Fruit fly (Drosophila melanogaster) whole organism, embryonic: ENCODE measurements around the gene SmE.
A peak's percentile ranks its signal among the peaks of the same experiment; 100 is the strongest.

Source experiments
- Aef1 ChIP-seq: fragments of 200-800 bp; sonication (Bioruptor generic); IDR thresholded peaks from 3 replicates; pipeline ENCODE4 v1.3.6; 2022; ENCODE audit warnings: missing biosample characterization, missing genetic modification characterization
- CG10979 ChIP-seq: fragments of 200-800 bp; sonication (Bioruptor generic); optimal IDR thresholded peaks from 2 replicates; lab custom pipeline; 2018; ENCODE audit warnings: missing biosample characterization, mild to moderate bottlenecking, missing genetic modification characterization, moderate library complexity
- CG11085 ChIP-seq: fragments of 200-800 bp; sonication (Bioruptor generic); IDR thresholded peaks from 2 replicates; pipeline ENCODE4 v1.3.6; 2022; ENCODE audit warnings: missing biosample characterization, missing genetic modification characterization
- CG12299 ChIP-seq: fragments of 200-800 bp; sonication (Bioruptor generic); optimal IDR thresholded peaks from 2 replicates; lab custom pipeline; 2018; ENCODE audit warnings: missing biosample characterization, mild to moderate bottlenecking, missing genetic modification characterization
- CG12391 ChIP-seq: fragments of 200-800 bp; sonication (Bioruptor generic); optimal IDR thresholded peaks from 3 replicates; lab custom pipeline; 2018; ENCODE audit warnings: missing biosample characterization, mild to moderate bottlenecking, missing genetic modification characterization, moderate library complexity
- CG12744 ChIP-seq: fragments of 200-800 bp; sonication (Bioruptor generic); optimal IDR thresholded peaks from 2 replicates; lab custom pipeline; 2016; ENCODE audit warnings: missing biosample characterization, missing genetic modification characterization
- CG13624 ChIP-seq: fragments of 200-800 bp; sonication (Bioruptor generic); optimal IDR thresholded peaks from 2 replicates; lab custom pipeline; 2016; ENCODE audit warnings: missing biosample characterization, missing genetic modification characterization
- CG14014 ChIP-seq: fragments of 200-800 bp; sonication (Bioruptor generic); IDR thresholded peaks from 2 replicates; pipeline ENCODE4 v1.3.6; 2022; ENCODE audit warnings: missing biosample characterization, missing genetic modification characterization
- CG15011 ChIP-seq: fragments of 200-800 bp; sonication (Bioruptor generic); optimal IDR thresholded peaks from 3 replicates; lab custom pipeline; 2018; ENCODE audit warnings: missing biosample characterization, mild to moderate bottlenecking, missing genetic modification characterization
- CG1602 ChIP-seq: fragments of 200-800 bp; sonication (Bioruptor generic); optimal IDR thresholded peaks from 3 replicates; lab custom pipeline; 2016; ENCODE audit warnings: missing biosample characterization, missing genetic modification characterization
- CG1647 ChIP-seq: fragments of 200-800 bp; sonication (Bioruptor generic); optimal IDR thresholded peaks from 3 replicates; lab custom pipeline; 2016; ENCODE audit warnings: missing biosample characterization, missing genetic modification characterization
- CG3065 ChIP-seq: fragments of 200-800 bp; sonication (Bioruptor generic); optimal IDR thresholded peaks from 2 replicates; lab custom pipeline; 2016; ENCODE audit warnings: missing biosample characterization, missing genetic modification characterization
- CG32767 ChIP-seq: fragments of 200-800 bp; sonication (Bioruptor generic); IDR thresholded peaks from 2 replicates; pipeline ENCODE4 v1.3.6; 2022; ENCODE audit warnings: missing biosample characterization, missing genetic modification characterization
- CG7556 ChIP-seq: fragments of 200-800 bp; sonication (Bioruptor generic); optimal IDR thresholded peaks from 2 replicates; lab custom pipeline; 2017; ENCODE audit warnings: missing biosample characterization, mild to moderate bottlenecking, missing genetic modification characterization
- CG7963 ChIP-seq: fragments of 200-800 bp; sonication (Bioruptor generic); IDR thresholded peaks from 3 replicates; pipeline ENCODE4 v1.3.6; 2022; ENCODE audit warnings: missing biosample characterization, missing genetic modification characterization; ENCODE audit not compliant: partially characterized antibody
- CG8944 ChIP-seq: fragments of 200-800 bp; sonication (Bioruptor generic); optimal IDR thresholded peaks from 3 replicates; lab custom pipeline; 2016; ENCODE audit warnings: missing biosample characterization, missing genetic modification characterization
- CG9727 ChIP-seq: fragments of 200-800 bp; sonication (Bioruptor generic); optimal IDR thresholded peaks from 3 replicates; lab custom pipeline; 2017; ENCODE audit warnings: missing biosample characterization, mild to moderate bottlenecking, missing genetic modification characterization
- CG9876 ChIP-seq: fragments of 200-800 bp; sonication (Bioruptor generic); optimal IDR thresholded peaks from 2 replicates; lab custom pipeline; 2016; ENCODE audit warnings: missing biosample characterization, missing genetic modification characterization
- D ChIP-seq, 2 experiments: fragments of 200-800 bp in 1 of 2; fragments of >200 bp in 1 of 2; sonication (Bioruptor generic) in 1 of 2; optimal IDR thresholded peaks; 2 replicates in 1 of 2; 3 replicates in 1 of 2; lab custom pipeline; 2017; ENCODE audit warnings: mild to moderate bottlenecking in 1 of 2, missing biosample characterization in 1 of 2, missing genetic modification characterization in 1 of 2, missing genetic modification reagents in 1 of 2
- Dek ChIP-seq: fragments of 200-800 bp; sonication (Bioruptor generic); optimal IDR thresholded peaks from 3 replicates; lab custom pipeline; 2019; ENCODE audit warnings: missing biosample characterization, mild to moderate bottlenecking, missing genetic modification characterization, moderate library complexity
- Dfd ChIP-seq, 2 experiments: fragments of >200 bp; optimal IDR thresholded peaks; 2 replicates each; lab custom pipeline; 2017; ENCODE audit warnings: missing biosample characterization in 2 of 2, missing genetic modification characterization in 2 of 2
- Ets97D ChIP-seq: fragments of 200-800 bp; sonication (Bioruptor generic); optimal IDR thresholded peaks from 3 replicates; lab custom pipeline; 2016; ENCODE audit warnings: missing biosample characterization, missing genetic modification characterization
- Gsc ChIP-seq: fragments of 200-800 bp; sonication (Bioruptor generic); IDR thresholded peaks from 2 replicates; pipeline ENCODE4 v1.3.6; 2022; ENCODE audit warnings: missing biosample characterization, missing genetic modification characterization
- HLH4C ChIP-seq: fragments of 200-800 bp; sonication (Bioruptor generic); IDR thresholded peaks from 3 replicates; pipeline ENCODE4 v1.3.6; 2022; ENCODE audit warnings: missing biosample characterization, missing genetic modification characterization; ENCODE audit not compliant: partially characterized antibody
- Hey ChIP-seq: fragments of 200-800 bp; sonication (Bioruptor generic); optimal IDR thresholded peaks from 3 replicates; lab custom pipeline; 2018; ENCODE audit warnings: missing biosample characterization, mild to moderate bottlenecking, missing genetic modification characterization
- Hmr ChIP-seq: fragments of 200-800 bp; sonication (Bioruptor generic); optimal IDR thresholded peaks from 3 replicates; lab custom pipeline; 2017; ENCODE audit warnings: mild to moderate bottlenecking, missing biosample characterization, missing genetic modification reagents, missing genetic modification characterization
- Hr78 ChIP-seq, 2 experiments: fragments of 200-800 bp in 1 of 2; fragments of >200 bp in 1 of 2; sonication (Bioruptor generic) in 1 of 2; optimal IDR thresholded peaks; 2 replicates each; lab custom pipeline; 2017 to 2019; ENCODE audit warnings: missing biosample characterization in 2 of 2, missing genetic modification characterization in 2 of 2, mild to moderate bottlenecking in 1 of 2, moderate library complexity in 1 of 2
- Lim3 ChIP-seq: fragments of 200-800 bp; sonication (Bioruptor generic); IDR thresholded peaks from 2 replicates; pipeline ENCODE4 v1.3.6; 2022; ENCODE audit warnings: missing biosample characterization, missing genetic modification characterization
- Myb ChIP-seq: fragments of 200-800 bp; sonication (Bioruptor generic); optimal IDR thresholded peaks from 2 replicates; lab custom pipeline; 2016; ENCODE audit warnings: missing biosample characterization, missing genetic modification characterization
- NC2β ChIP-seq: fragments of 200-800 bp; sonication (Bioruptor generic); optimal IDR thresholded peaks from 2 replicates; lab custom pipeline; 2016; ENCODE audit warnings: missing biosample characterization, missing genetic modification characterization
- NFAT ChIP-seq: fragments of 200-800 bp; sonication (Bioruptor generic); IDR thresholded peaks from 2 replicates; pipeline ENCODE4 v1.3.6; 2022; ENCODE audit warnings: missing biosample characterization, missing genetic modification characterization
- Poxn ChIP-seq: fragments of 200-800 bp; sonication (Bioruptor generic); IDR thresholded peaks from 2 replicates; pipeline ENCODE4 v1.3.6; 2022; ENCODE audit warnings: missing biosample characterization, missing genetic modification characterization
- Sin3A ChIP-seq: fragments of >200 bp; optimal IDR thresholded peaks from 2 replicates; lab custom pipeline; 2018
- Vsx1 ChIP-seq: fragments of 200-800 bp; sonication (Bioruptor generic); optimal IDR thresholded peaks from 2 replicates; lab custom pipeline; 2017; ENCODE audit warnings: missing biosample characterization, mild to moderate bottlenecking, missing genetic modification characterization, missing genetic modification reagents
- ap ChIP-seq: fragments of 200-800 bp; sonication (Bioruptor generic); IDR thresholded peaks from 2 replicates; pipeline ENCODE4 v1.3.6; 2022; ENCODE audit warnings: missing biosample characterization, missing genetic modification characterization
- ara ChIP-seq: fragments of 200-800 bp; sonication (Bioruptor generic); IDR thresholded peaks from 2 replicates; pipeline ENCODE4 v1.3.6; 2022; ENCODE audit warnings: missing biosample characterization, missing genetic modification characterization
- bcd ChIP-seq: fragments of 200-800 bp; sonication (Bioruptor generic); optimal IDR thresholded peaks from 2 replicates; lab custom pipeline; 2017; ENCODE audit warnings: missing biosample characterization, mild to moderate bottlenecking, missing genetic modification characterization
- cg ChIP-seq: fragments of 200-800 bp; sonication (Bioruptor generic); optimal IDR thresholded peaks from 3 replicates; lab custom pipeline; 2019; ENCODE audit warnings: missing biosample characterization, mild to moderate bottlenecking, missing genetic modification characterization, moderate library complexity
- fru ChIP-seq: fragments of >200 bp; optimal IDR thresholded peaks from 2 replicates; lab custom pipeline; 2017
- knrl ChIP-seq: fragments of 200-800 bp; sonication (Bioruptor generic); IDR thresholded peaks from 3 replicates; pipeline ENCODE4 v1.3.6; 2022; ENCODE audit warnings: missing biosample characterization, missing genetic modification characterization; ENCODE audit not compliant: partially characterized antibody
- lola ChIP-seq, 3 experiments: fragments of >200 bp in 2 of 3; fragments of 200-800 bp in 1 of 3; sonication (Bioruptor generic) in 1 of 3; optimal IDR thresholded peaks; 2 replicates each; lab custom pipeline; 2017 to 2019; ENCODE audit warnings: missing biosample characterization in 3 of 3, missing genetic modification characterization in 3 of 3, mild to moderate bottlenecking in 1 of 3, moderate library complexity in 1 of 3
- lov ChIP-seq, 2 experiments: fragments of 200-800 bp in 1 of 2; fragments of >200 bp in 1 of 2; sonication (Bioruptor generic) in 1 of 2; IDR thresholded peaks in 1 of 2; optimal IDR thresholded peaks in 1 of 2; 2 replicates in 1 of 2; 3 replicates in 1 of 2; pipeline versions ENCODE4 v1.3.6 to Lab custom; 2017 to 2022; ENCODE audit warnings: missing biosample characterization in 1 of 2, missing genetic modification characterization in 1 of 2
- nerfin-2 ChIP-seq: fragments of 200-800 bp; sonication (Bioruptor generic); IDR thresholded peaks from 2 replicates; pipeline ENCODE4 v1.3.6; 2022; ENCODE audit warnings: missing biosample characterization, missing genetic modification characterization; ENCODE audit not compliant: partially characterized antibody
- phol ChIP-seq: fragments of 200-800 bp; sonication (Bioruptor generic); optimal IDR thresholded peaks from 3 replicates; lab custom pipeline; 2018; ENCODE audit warnings: missing biosample characterization, mild to moderate bottlenecking, missing genetic modification characterization, moderate library complexity
- pita ChIP-seq: fragments of 200-800 bp; sonication (Bioruptor generic); optimal IDR thresholded peaks from 2 replicates; lab custom pipeline; 2017; ENCODE audit warnings: missing biosample characterization, mild to moderate bottlenecking, missing genetic modification characterization
- pros ChIP-seq: fragments of 200-800 bp; sonication (Bioruptor generic); optimal IDR thresholded peaks from 3 replicates; lab custom pipeline; 2019; ENCODE audit warnings: missing biosample characterization, mild to moderate bottlenecking, missing genetic modification characterization, moderate library complexity
- sc ChIP-seq, 3 experiments: fragments of >200 bp in 2 of 3; fragments of 200-800 bp in 1 of 3; sonication (Bioruptor generic) in 1 of 3; optimal IDR thresholded peaks; 2 replicates in 2 of 3; 3 replicates in 1 of 3; lab custom pipeline; 2017; ENCODE audit warnings: mild to moderate bottlenecking in 1 of 3, missing biosample characterization in 1 of 3, missing genetic modification characterization in 1 of 3, missing genetic modification reagents in 1 of 3
- sim ChIP-seq: fragments of 200-800 bp; sonication (Bioruptor generic); IDR thresholded peaks from 2 replicates; pipeline ENCODE4 v1.3.6; 2022; ENCODE audit warnings: missing biosample characterization, missing genetic modification characterization
- slou ChIP-seq: fragments of 200-800 bp; sonication (Bioruptor generic); optimal IDR thresholded peaks from 3 replicates; lab custom pipeline; 2016; ENCODE audit warnings: missing biosample characterization, missing genetic modification characterization
- zfh2 ChIP-seq: fragments of 200-800 bp; sonication (Bioruptor generic); optimal IDR thresholded peaks from 2 replicates; lab custom pipeline; 2016; ENCODE audit warnings: missing biosample characterization, missing genetic modification characterization

The SmE gene

DNA sequence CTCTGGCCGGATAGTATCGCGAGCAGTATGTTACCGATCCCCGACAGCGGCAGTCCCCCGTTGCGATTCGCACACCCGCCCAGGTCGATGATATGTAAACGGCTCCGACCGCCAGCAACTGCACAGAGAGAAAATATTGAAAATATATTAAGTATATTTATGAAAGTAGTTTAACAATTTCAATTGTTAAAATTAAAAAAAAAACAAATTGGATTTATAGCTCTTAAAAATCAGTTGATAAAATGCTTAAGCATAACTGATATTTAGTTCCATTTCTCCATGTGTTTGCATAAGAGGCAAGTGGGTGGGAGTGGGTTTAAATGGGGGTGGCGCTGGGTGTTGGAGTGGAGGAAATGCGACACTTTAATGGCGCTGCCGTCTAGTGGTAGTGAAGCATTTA lies 35.8 kb downstream of the SmE start (continued):
- TF ChIP-seq ap (GFP tag; lab: Robert Waterston, UW) = peak; percentile 39; the same call in 1 of the 2 replicates
- TF ChIP-seq Dek = no peak
- TF ChIP-seq nerfin-2 (GFP tag; lab: Robert Waterston, UW) = no peak
- no peak for TF ChIP-seq fru (lab: Kevin White, UChicago)
- no peak for TF ChIP-seq CG12744 (GFP tag; lab: Kevin White, UChicago)
- TF ChIP-seq NFAT (GFP tag; lab: Robert Waterston, UW) = no peak
- no peak for TF ChIP-seq pros (GFP tag; lab: Kevin White, UChicago)
- TF ChIP-seq Myb (GFP tag; lab: Kevin White, UChicago) = no peak
- no peak for TF ChIP-seq HLH4C
- TF ChIP-seq Lim3 (GFP tag; lab: Robert Waterston, UW) = no peak
- TF ChIP-seq CG9876 (GFP tag; lab: Kevin White, UChicago) = no peak
- no peak for TF ChIP-seq CG8944 (GFP tag; lab: Kevin White, UChicago)
- no peak for TF ChIP-seq CG1602 (GFP tag; lab: Kevin White, UChicago)
- peak; percentile 4 for TF ChIP-seq phol (tag; lab: Kevin White, UChicago)
- no peak for TF ChIP-seq NC2β
- no peak for TF ChIP-seq slou (GFP tag; lab: Kevin White, UChicago)
- TF ChIP-seq CG13624 (GFP tag; lab: Kevin White, UChicago) = no peak
- no peak for TF ChIP-seq lola (GFP tag; optimal IDR thresholded peaks at IDR 0.05; lab: Kevin White, UChicago)
- TF ChIP-seq CG12299 (tag; lab: Kevin White, UChicago) = no peak
- no peak for TF ChIP-seq CG7963
- TF ChIP-seq Hmr (GFP tag; lab: Kevin White, UChicago) = peak; percentile 9
- no peak for TF ChIP-seq sim (GFP tag; lab: Robert Waterston, UW)
- TF ChIP-seq CG9727 = no peak
- TF ChIP-seq Dfd (GFP tag; optimal IDR thresholded peaks at IDR 0.05; lab: Kevin White, UChicago) = no peak
- TF ChIP-seq Sin3A (lab: Kevin White, UChicago) = no peak
- TF ChIP-seq pita (GFP tag; lab: Kevin White, UChicago) = no peak
- TF ChIP-seq sc (optimal IDR thresholded peaks at IDR 0.05; lab: Kevin White, UChicago) = no peak
- no peak for TF ChIP-seq sc (GFP tag; optimal IDR thresholded peaks at IDR 0.05; lab: Kevin White, UChicago)
- TF ChIP-seq ara (GFP tag; lab: Robert Waterston, UW) = no peak
- TF ChIP-seq CG10979 = peak; percentile 24
- no peak for TF ChIP-seq CG1647 (GFP tag; lab: Kevin White, UChicago)
- TF ChIP-seq Poxn (GFP tag; lab: Robert Waterston, UW) = no peak
- TF ChIP-seq CG3065 (GFP tag; lab: Kevin White, UChicago) = no peak
- no peak for TF ChIP-seq zfh2
- TF ChIP-seq cg (GFP tag; lab: Kevin White, UChicago) = no peak
- TF ChIP-seq Aef1 (GFP tag; lab: Robert Waterston, UW) = no peak
- no peak for TF ChIP-seq CG11085 (GFP tag; lab: Robert Waterston, UW)
- no peak for TF ChIP-seq bcd (GFP tag; lab: Kevin White, UChicago)
- no peak for TF ChIP-seq Hr78 (GFP tag; optimal IDR thresholded peaks at IDR 0.05; lab: Kevin White, UChicago)
- TF ChIP-seq Vsx1 (GFP tag; lab: Kevin White, UChicago) = no peak
- TF ChIP-seq lov (optimal IDR thresholded peaks at IDR 0.05; lab: Kevin White, UChicago) = no peak
- no peak for TF ChIP-seq lov (GFP tag; IDR thresholded peaks at IDR 0.05; lab: Robert Waterston, UW)
- TF ChIP-seq D (optimal IDR thresholded peaks at IDR 0.05; lab: Kevin White, UChicago) = no peak
- no peak for TF ChIP-seq D (GFP tag; optimal IDR thresholded peaks at IDR 0.05; lab: Kevin White, UChicago)
- TF ChIP-seq CG12391 (tag; lab: Kevin White, UChicago) = peak; percentile 35
- TF ChIP-seq CG14014 (GFP tag; lab: Robert Waterston, UW) = peak; percentile 34; the same call in 1 of the 2 replicates
- peak; percentile 41 for TF ChIP-seq CG7556 (GFP tag; lab: Kevin White, UChicago)
- no peak for TF ChIP-seq CG32767 (GFP tag; lab: Robert Waterston, UW)
- TF ChIP-seq Ets97D (GFP tag; lab: Kevin White, UChicago) = no peak
- no peak for TF ChIP-seq knrl (GFP tag; lab: Robert Waterston, UW)
- TF ChIP-seq CG15011 (GFP tag; lab: Kevin White, UChicago) = no peak
- TF ChIP-seq Hey = no peak
- TF ChIP-seq Gsc (GFP tag; lab: Robert Waterston, UW) = no peak
